Fruit fly (Drosophila melanogaster) whole organism, embryonic: ENCODE results near the gene Eig71Eg.
A peak's percentile ranks its signal among the peaks of the same experiment; 100 is the strongest.

Experiments used
- Adf1 ChIP-seq: fragments of 200-800 bp; sonication (Bioruptor generic); IDR thresholded peaks from 2 replicates; pipeline ENCODE4 v1.3.6; 2022; ENCODE audit warnings: missing biosample characterization, missing genetic modification characterization
- CG10274 ChIP-seq: fragments of 200-800 bp; sonication (Bioruptor generic); optimal IDR thresholded peaks from 3 replicates; lab custom pipeline; 2017; ENCODE audit warnings: missing biosample characterization, mild to moderate bottlenecking, missing genetic modification characterization
- CG12219 ChIP-seq: fragments of 200-800 bp; sonication (Bioruptor generic); optimal IDR thresholded peaks from 3 replicates; lab custom pipeline; 2018; ENCODE audit warnings: missing biosample characterization, mild to moderate bottlenecking, missing genetic modification characterization
- CG12236 ChIP-seq: fragments of 200-800 bp; sonication (Bioruptor generic); optimal IDR thresholded peaks from 2 replicates; lab custom pipeline; 2016; ENCODE audit warnings: missing biosample characterization, missing genetic modification characterization
- CG12659 ChIP-seq: fragments of 200-800 bp; sonication (Bioruptor generic); optimal IDR thresholded peaks from 3 replicates; lab custom pipeline; 2017; ENCODE audit warnings: mild to moderate bottlenecking, missing biosample characterization, missing genetic modification reagents, missing genetic modification characterization
- CG13424 ChIP-seq: fragments of 200-800 bp; sonication (Bioruptor generic); optimal IDR thresholded peaks from 2 replicates; lab custom pipeline; 2019; ENCODE audit warnings: missing biosample characterization, mild to moderate bottlenecking, missing genetic modification characterization, moderate library complexity
- CG13894 ChIP-seq: fragments of 200-800 bp; sonication (Bioruptor generic); optimal IDR thresholded peaks from 3 replicates; lab custom pipeline; 2018; ENCODE audit warnings: missing biosample characterization, mild to moderate bottlenecking, missing genetic modification characterization, moderate library complexity
- CG14014 ChIP-seq: fragments of 200-800 bp; sonication (Bioruptor generic); IDR thresholded peaks from 2 replicates; pipeline ENCODE4 v1.3.6; 2022; ENCODE audit warnings: missing biosample characterization, missing genetic modification characterization
- CG15269 ChIP-seq: fragments of 200-800 bp; sonication (Bioruptor generic); optimal IDR thresholded peaks from 2 replicates; lab custom pipeline; 2018; ENCODE audit warnings: missing biosample characterization, mild to moderate bottlenecking, missing genetic modification characterization, moderate library complexity
- CG15514 ChIP-seq: fragments of 200-800 bp; sonication (Bioruptor generic); optimal IDR thresholded peaks from 3 replicates; lab custom pipeline; 2017; ENCODE audit warnings: missing biosample characterization, missing genetic modification characterization, mild to moderate bottlenecking, moderate library complexity, missing genetic modification reagents
- CG17361 ChIP-seq: fragments of 200-800 bp; sonication (Bioruptor generic); IDR thresholded peaks from 3 replicates; pipeline ENCODE4 v1.3.6; 2022; ENCODE audit warnings: missing biosample characterization, missing genetic modification characterization
- CG18599 ChIP-seq: fragments of 200-800 bp; sonication (Bioruptor generic); optimal IDR thresholded peaks from 3 replicates; lab custom pipeline; 2017; ENCODE audit warnings: missing biosample characterization, missing genetic modification characterization, mild to moderate bottlenecking, moderate library complexity, missing genetic modification reagents
- CG2116 ChIP-seq: fragments of 200-800 bp; sonication (Bioruptor generic); optimal IDR thresholded peaks from 3 replicates; lab custom pipeline; 2018; ENCODE audit warnings: missing biosample characterization, mild to moderate bottlenecking, missing genetic modification characterization
- CG2678 ChIP-seq: fragments of 200-800 bp; sonication (Bioruptor generic); optimal IDR thresholded peaks from 3 replicates; lab custom pipeline; 2019; ENCODE audit warnings: missing biosample characterization, mild to moderate bottlenecking, missing genetic modification characterization, moderate library complexity
- CG30431 ChIP-seq: fragments of 200-800 bp; sonication (Bioruptor generic); optimal IDR thresholded peaks from 2 replicates; lab custom pipeline; 2017; ENCODE audit warnings: missing biosample characterization, missing genetic modification characterization
- CG31365 ChIP-seq: fragments of 200-800 bp; sonication (Bioruptor generic); optimal IDR thresholded peaks from 2 replicates; lab custom pipeline; 2018; ENCODE audit warnings: missing biosample characterization, mild to moderate bottlenecking, missing genetic modification characterization
- CG34376 ChIP-seq: fragments of 200-800 bp; sonication (Bioruptor generic); optimal IDR thresholded peaks from 2 replicates; lab custom pipeline; 2018; ENCODE audit warnings: missing biosample characterization, mild to moderate bottlenecking, missing genetic modification characterization
- CG4820 ChIP-seq: fragments of 200-800 bp; sonication (Bioruptor generic); optimal IDR thresholded peaks from 3 replicates; lab custom pipeline; 2016; ENCODE audit warnings: missing biosample characterization, missing genetic modification characterization
- CG6791 ChIP-seq: fragments of 200-800 bp; sonication (Bioruptor generic); IDR thresholded peaks from 3 replicates; pipeline ENCODE4 v1.3.6; 2022; ENCODE audit warnings: missing biosample characterization, missing genetic modification characterization; ENCODE audit not compliant: partially characterized antibody
- CG7556 ChIP-seq: fragments of 200-800 bp; sonication (Bioruptor generic); optimal IDR thresholded peaks from 2 replicates; lab custom pipeline; 2017; ENCODE audit warnings: missing biosample characterization, mild to moderate bottlenecking, missing genetic modification characterization
- CG8281 ChIP-seq: fragments of 200-800 bp; sonication (Bioruptor generic); optimal IDR thresholded peaks from 2 replicates; lab custom pipeline; 2018; ENCODE audit warnings: missing biosample characterization, mild to moderate bottlenecking, missing genetic modification characterization, moderate library complexity
- CG9797 ChIP-seq: fragments of 200-800 bp; sonication (Bioruptor generic); optimal IDR thresholded peaks from 3 replicates; lab custom pipeline; 2018; ENCODE audit warnings: missing biosample characterization, mild to moderate bottlenecking, missing genetic modification characterization
- Chrac-16 ChIP-seq: fragments of 200-800 bp; sonication (Bioruptor generic); optimal IDR thresholded peaks from 3 replicates; lab custom pipeline; 2016; ENCODE audit warnings: missing biosample characterization, missing genetic modification characterization
- Deaf1 ChIP-seq: fragments of 200-800 bp; optimal IDR thresholded peaks from 3 replicates; lab custom pipeline; 2019; ENCODE audit warnings: missing biosample characterization, mild to moderate bottlenecking, missing genetic modification characterization, moderate library complexity
- Hmr ChIP-seq: fragments of 200-800 bp; sonication (Bioruptor generic); optimal IDR thresholded peaks from 3 replicates; lab custom pipeline; 2017; ENCODE audit warnings: mild to moderate bottlenecking, missing biosample characterization, missing genetic modification reagents, missing genetic modification characterization
- Hr51 ChIP-seq, 2 experiments: fragments of 200-800 bp; sonication (Bioruptor generic); optimal IDR thresholded peaks; 2 replicates in 1 of 2; 3 replicates in 1 of 2; lab custom pipeline; 2016 to 2018; ENCODE audit warnings: missing biosample characterization in 2 of 2, missing genetic modification characterization in 2 of 2, mild to moderate bottlenecking in 1 of 2, moderate library complexity in 1 of 2
- Med ChIP-seq: fragments of 200-800 bp; sonication (Bioruptor generic); peaks from one replicate; lab custom pipeline; 2016; ENCODE audit warnings: missing biosample characterization, missing genetic modification characterization, mild to moderate bottlenecking, inconsistent platforms, moderate library complexity
- Optix ChIP-seq: fragments of 200-800 bp; sonication (Bioruptor generic); IDR thresholded peaks from 3 replicates; pipeline ENCODE4 v1.3.6; 2022; ENCODE audit warnings: missing biosample characterization, missing genetic modification characterization
- Poxn ChIP-seq: fragments of 200-800 bp; sonication (Bioruptor generic); IDR thresholded peaks from 2 replicates; pipeline ENCODE4 v1.3.6; 2022; ENCODE audit warnings: missing biosample characterization, missing genetic modification characterization
- Sox100B ChIP-seq: fragments of 200-800 bp; sonication (Bioruptor generic); optimal IDR thresholded peaks from 3 replicates; lab custom pipeline; 2018; ENCODE audit warnings: missing biosample characterization, mild to moderate bottlenecking, missing genetic modification characterization
- btn ChIP-seq: fragments of 200-800 bp; sonication (Bioruptor generic); optimal IDR thresholded peaks from 2 replicates; lab custom pipeline; 2016; ENCODE audit warnings: missing biosample characterization, missing genetic modification characterization
- chinmo ChIP-seq: fragments of 200-800 bp; sonication (Bioruptor generic); IDR thresholded peaks from 4 replicates; pipeline ENCODE4 v1.3.6; 2022; ENCODE audit warnings: missing biosample characterization, missing genetic modification characterization; ENCODE audit not compliant: partially characterized antibody
- chm ChIP-seq: fragments of 200-800 bp; sonication (Bioruptor generic); IDR thresholded peaks from 2 replicates; pipeline ENCODE4 v1.3.6; 2022; ENCODE audit warnings: missing biosample characterization, missing genetic modification characterization
- cwo ChIP-seq: fragments of 200-800 bp; sonication (Bioruptor generic); optimal IDR thresholded peaks from 3 replicates; lab custom pipeline; 2017; ENCODE audit warnings: missing biosample characterization, missing genetic modification characterization, mild to moderate bottlenecking, moderate library complexity, missing genetic modification reagents
- en ChIP-seq: fragments of 200-800 bp; sonication (Bioruptor generic); optimal IDR thresholded peaks from 2 replicates; lab custom pipeline; 2016; ENCODE audit warnings: missing biosample characterization, missing genetic modification characterization
- gce ChIP-seq: fragments of 200-800 bp; sonication (Bioruptor generic); IDR thresholded peaks from 3 replicates; pipeline ENCODE4 v1.3.6; 2022; ENCODE audit warnings: missing biosample characterization, missing genetic modification characterization
- gem ChIP-seq: fragments of 200-800 bp; sonication (Bioruptor generic); optimal IDR thresholded peaks from 2 replicates; lab custom pipeline; 2019; ENCODE audit warnings: missing biosample characterization, mild to moderate bottlenecking, missing genetic modification characterization, moderate library complexity
- grau ChIP-seq: fragments of 200-800 bp; optimal IDR thresholded peaks from 3 replicates; lab custom pipeline; 2019; ENCODE audit warnings: missing biosample characterization, mild to moderate bottlenecking, missing genetic modification characterization, moderate library complexity
- h ChIP-seq: fragments of >200 bp; optimal IDR thresholded peaks from 2 replicates; lab custom pipeline; 2017
- maf-S ChIP-seq: fragments of 200-800 bp; sonication (Bioruptor generic); optimal IDR thresholded peaks from 2 replicates; lab custom pipeline; 2016; ENCODE audit warnings: missing biosample characterization, missing genetic modification characterization
- nmo ChIP-seq: fragments of 200-800 bp; sonication (Bioruptor generic); optimal IDR thresholded peaks from 2 replicates; lab custom pipeline; 2018; ENCODE audit warnings: missing biosample characterization, mild to moderate bottlenecking, missing genetic modification characterization, moderate library complexity
- pnt ChIP-seq: fragments of 200-800 bp; sonication (Bioruptor generic); optimal IDR thresholded peaks from 3 replicates; lab custom pipeline; 2016; ENCODE audit warnings: missing biosample characterization, missing genetic modification characterization
- sens-2 ChIP-seq: fragments of 200-800 bp; sonication (Bioruptor generic); IDR thresholded peaks from 2 replicates; pipeline ENCODE4 v1.3.6; 2022; ENCODE audit warnings: missing biosample characterization, missing genetic modification characterization
- slbo ChIP-seq: fragments of 200-800 bp; sonication (Bioruptor generic); IDR thresholded peaks from 2 replicates; pipeline ENCODE4 v1.3.6; 2022; ENCODE audit warnings: missing biosample characterization, missing genetic modification characterization
- sug ChIP-seq: fragments of 200-800 bp; optimal IDR thresholded peaks from 2 replicates; lab custom pipeline; 2019; ENCODE audit warnings: missing biosample characterization, mild to moderate bottlenecking, missing genetic modification characterization, moderate library complexity
- tap ChIP-seq: fragments of 200-800 bp; optimal IDR thresholded peaks from 3 replicates; lab custom pipeline; 2019; ENCODE audit warnings: missing biosample characterization, mild to moderate bottlenecking, missing genetic modification characterization, moderate library complexity
- tup ChIP-seq: fragments of 200-800 bp; sonication (Bioruptor generic); optimal IDR thresholded peaks from 2 replicates; lab custom pipeline; 2016; ENCODE audit warnings: missing biosample characterization, mild to moderate bottlenecking, missing genetic modification characterization, moderate library complexity
- zfh1 ChIP-seq: fragments of 200-800 bp; sonication (Bioruptor generic); IDR thresholded peaks from 3 replicates; pipeline ENCODE4 v1.3.6; 2022; ENCODE audit warnings: missing biosample characterization, missing genetic modification characterization

Eig71Eg gene

DNA sequence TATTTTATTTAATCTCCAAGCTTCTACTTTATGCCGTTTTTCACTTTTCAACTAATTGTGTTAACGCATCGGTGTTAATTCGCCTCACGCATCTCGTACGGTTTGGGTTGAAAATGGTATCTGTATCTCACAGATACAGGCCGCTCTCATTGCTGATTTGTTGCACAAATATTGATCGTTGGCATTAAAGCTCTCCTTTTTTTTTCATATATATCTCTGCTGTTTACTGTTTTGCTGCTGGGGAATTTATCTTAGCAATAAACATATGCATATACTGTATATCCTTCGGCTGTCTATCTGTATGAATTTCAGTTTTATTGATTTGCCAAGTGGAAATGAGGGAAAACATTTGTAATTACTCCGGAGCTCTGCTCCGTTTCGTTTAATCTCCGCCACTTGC, 24.8 kb upstream of the Eig71Eg start (continued):
- TF ChIP-seq Hmr (peak; percentile 20), en (no peak), maf-S (GFP tag; lab: Kevin White, UChicago) (no peak), CG7556 (GFP tag; lab: Kevin White, UChicago) (no peak), CG30431 (GFP tag; lab: Kevin White, UChicago) (no peak), slbo (GFP tag; lab: Robert Waterston, UW) (no peak), btn (GFP tag; lab: Kevin White, UChicago) (no peak), Poxn (no peak), grau (tag; lab: Kevin White, UChicago) (no peak), CG12219 (GFP tag; lab: Kevin White, UChicago) (no peak), CG12236 (GFP tag; lab: Kevin White, UChicago) (no peak), Optix (no peak), CG4820 (GFP tag; lab: Kevin White, UChicago) (no peak), zfh1 (no peak), CG31365 (tag; lab: Kevin White, UChicago) (no peak), CG12659 (GFP tag; lab: Kevin White, UChicago) (peak; percentile 6), CG15514 (GFP tag; lab: Kevin White, UChicago) (peak; percentile 4), gce (GFP tag; lab: Robert Waterston, UW) (no peak)
- TF ChIP-seq, all 482 proteins: peak for 23

dm6 chr3L:15634368-15635075, 22.9 kb upstream of the Eig71Eg start:
- TF ChIP-seq chinmo (GFP tag; lab: Robert Waterston, UW) (0 out of 4 replicates have a peak, but pooled peaks have one; percentile 26), CG2678 (tag; lab: Kevin White, UChicago) (peak; percentile 57), sens-2 (GFP tag; lab: Robert Waterston, UW) (0 out of 2 replicates have a peak, but pooled peaks have one; percentile 21), Med (GFP tag; lab: Kevin White, UChicago) (peak; percentile 17), sug (tag; lab: Kevin White, UChicago) (peak; percentile 10), tup (GFP tag; lab: Kevin White, UChicago) (no peak), CG8281 (tag; lab: Kevin White, UChicago) (peak; percentile 99), grau (tag; lab: Kevin White, UChicago) (peak; percentile 34), CG9797 (no peak), CG2116 (GFP tag; lab: Kevin White, UChicago) (no peak), CG17361 (GFP tag; lab: Robert Waterston, UW) (0 out of 3 replicates have a peak, but pooled peaks have one; percentile 40), CG34376 (GFP tag; lab: Kevin White, UChicago) (peak; percentile 31), CG14014 (GFP tag; lab: Robert Waterston, UW) (no peak), Sox100B (no peak), CG7556 (GFP tag; lab: Kevin White, UChicago) (peak; percentile 21), h (lab: Kevin White, UChicago) (no peak), pnt (GFP tag; lab: Kevin White, UChicago) (no peak), cwo (GFP tag; lab: Kevin White, UChicago) (peak; percentile 31), Hr51 (GFP tag; optimal IDR thresholded peaks at IDR 0.05; lab: Kevin White, UChicago) (peak in 1 of 2 experiments; percentile 29), CG15269 (peak; percentile 13), Adf1 (GFP tag; lab: Robert Waterston, UW) (peak; percentile 21; the same call in 1 of the 2 replicates), CG13894 (tag; lab: Kevin White, UChicago) (peak; percentile 32), tap (tag; lab: Kevin White, UChicago) (no peak), chm (GFP tag; lab: Robert Waterston, UW) (no peak), CG10274 (GFP tag; lab: Kevin White, UChicago) (no peak), CG6791 (GFP tag; lab: Robert Waterston, UW) (no peak), Chrac-16 (no peak), CG13424 (tag; lab: Kevin White, UChicago) (peak; percentile 1), CG18599 (GFP tag; lab: Kevin White, UChicago) (peak; percentile 4), CG4820 (GFP tag; lab: Kevin White, UChicago) (no peak), nmo (no peak), Deaf1 (tag; lab: Kevin White, UChicago) (no peak), gem (peak; percentile 50)
